Worm (Caenorhabditis elegans): ENCODE results near the gene B0001.2.

ce11 chrIV:12131308-12132072, 19.3 kb downstream of the B0001.2 start:
- TF ChIP-seq ztf-11 (tag; optimal IDR thresholded peaks at IDR 0.05) (no peak), nhr-237 (tag; optimal IDR thresholded peaks at IDR 0.05) (no peak)

All from whole organism, L3 larva.